Fruit fly (Drosophila melanogaster) whole organism, adult: ENCODE data around the gene CG33223.

Experiments
- CG11617 ChIP-seq: fragments of 200-800 bp; sonication (Bioruptor generic); optimal IDR thresholded peaks from 2 replicates; lab custom pipeline; 2017; ENCODE audit warnings: mild to moderate bottlenecking, missing biosample characterization, missing genetic modification reagents, missing genetic modification characterization
- CG12768 ChIP-seq: fragments of 200-800 bp; sonication (Bioruptor generic); optimal IDR thresholded peaks from 2 replicates; lab custom pipeline; 2017; ENCODE audit warnings: missing biosample characterization, missing genetic modification characterization, mild to moderate bottlenecking, moderate library complexity, missing genetic modification reagents
- CG14711 ChIP-seq: fragments of 200-800 bp; sonication (Bioruptor generic); optimal IDR thresholded peaks from 2 replicates; lab custom pipeline; 2018; ENCODE audit warnings: missing biosample characterization, mild to moderate bottlenecking, missing genetic modification characterization, moderate library complexity
- CG1620 ChIP-seq: fragments of 200-800 bp; sonication (Bioruptor generic); optimal IDR thresholded peaks from 2 replicates; lab custom pipeline; 2016; ENCODE audit warnings: missing biosample characterization, missing genetic modification characterization
- CG33017 ChIP-seq: fragments of 200-800 bp; sonication (Bioruptor generic); optimal IDR thresholded peaks from 2 replicates; lab custom pipeline; 2018; ENCODE audit warnings: missing biosample characterization, mild to moderate bottlenecking, missing genetic modification characterization, moderate library complexity
- CG5204 ChIP-seq: fragments of 200-800 bp; sonication (Bioruptor generic); optimal IDR thresholded peaks from 2 replicates; lab custom pipeline; 2016; ENCODE audit warnings: missing biosample characterization, missing genetic modification characterization
- CG7045 ChIP-seq: fragments of 200-800 bp; sonication (Bioruptor generic); optimal IDR thresholded peaks from 2 replicates; lab custom pipeline; 2017; ENCODE audit warnings: missing biosample characterization, mild to moderate bottlenecking, missing genetic modification characterization
- CG7101 ChIP-seq: fragments of 200-800 bp; sonication (Bioruptor generic); optimal IDR thresholded peaks from 2 replicates; lab custom pipeline; 2018; ENCODE audit warnings: missing biosample characterization, mild to moderate bottlenecking, missing genetic modification characterization, moderate library complexity
- Clk ChIP-seq: fragments of 200-800 bp; sonication (Bioruptor generic); optimal IDR thresholded peaks from 2 replicates; lab custom pipeline; 2017; ENCODE audit warnings: missing biosample characterization, missing genetic modification characterization
- Crg-1 ChIP-seq: fragments of 200-800 bp; sonication (Bioruptor generic); optimal IDR thresholded peaks from 2 replicates; lab custom pipeline; 2016; ENCODE audit warnings: missing biosample characterization, missing genetic modification characterization
- Hr96 ChIP-seq: fragments of 200-800 bp; sonication (Bioruptor generic); optimal IDR thresholded peaks from 2 replicates; lab custom pipeline; 2016; ENCODE audit warnings: missing biosample characterization, missing genetic modification characterization
- Mnt ChIP-seq: fragments of 200-800 bp; sonication (Bioruptor generic); optimal IDR thresholded peaks from 2 replicates; lab custom pipeline; 2016; ENCODE audit warnings: missing biosample characterization, mild to moderate bottlenecking, missing genetic modification characterization
- bab1 ChIP-seq: fragments of 200-800 bp; sonication (Bioruptor generic); optimal IDR thresholded peaks from 3 replicates; lab custom pipeline; 2019; ENCODE audit warnings: missing biosample characterization, mild to moderate bottlenecking, missing genetic modification characterization, moderate library complexity
- cic ChIP-seq: fragments of 200-800 bp; sonication (Bioruptor generic); optimal IDR thresholded peaks from 2 replicates; lab custom pipeline; 2017; ENCODE audit warnings: missing biosample characterization, mild to moderate bottlenecking, missing genetic modification characterization, moderate library complexity
- cnc ChIP-seq, 2 experiments: fragments of >200 bp; optimal IDR thresholded peaks; 2 replicates each; lab custom pipeline; 2017
- kay ChIP-seq: fragments of 200-800 bp; sonication (Bioruptor generic); peaks from one replicate; lab custom pipeline; 2016; ENCODE audit warnings: missing biosample characterization, missing genetic modification characterization, borderline replicate concordance
- ovo ChIP-seq: fragments of 200-800 bp; sonication (Bioruptor generic); optimal IDR thresholded peaks from 2 replicates; lab custom pipeline; 2016; ENCODE audit warnings: missing biosample characterization, missing genetic modification characterization
- pad ChIP-seq: fragments of 200-800 bp; sonication (Bioruptor generic); optimal IDR thresholded peaks from 3 replicates; lab custom pipeline; 2017; ENCODE audit warnings: missing biosample characterization, missing genetic modification characterization, mild to moderate bottlenecking, moderate library complexity, missing genetic modification reagents
- tj ChIP-seq: fragments of 200-800 bp; sonication (Bioruptor generic); optimal IDR thresholded peaks from 3 replicates; lab custom pipeline; 2017; ENCODE audit warnings: missing biosample characterization, mild to moderate bottlenecking, missing genetic modification characterization, moderate library complexity
- toe ChIP-seq: fragments of 200-800 bp; sonication (Bioruptor generic); optimal IDR thresholded peaks from 2 replicates; lab custom pipeline; 2016; ENCODE audit warnings: missing biosample characterization, missing genetic modification characterization

CG33223 gene

DNA sequence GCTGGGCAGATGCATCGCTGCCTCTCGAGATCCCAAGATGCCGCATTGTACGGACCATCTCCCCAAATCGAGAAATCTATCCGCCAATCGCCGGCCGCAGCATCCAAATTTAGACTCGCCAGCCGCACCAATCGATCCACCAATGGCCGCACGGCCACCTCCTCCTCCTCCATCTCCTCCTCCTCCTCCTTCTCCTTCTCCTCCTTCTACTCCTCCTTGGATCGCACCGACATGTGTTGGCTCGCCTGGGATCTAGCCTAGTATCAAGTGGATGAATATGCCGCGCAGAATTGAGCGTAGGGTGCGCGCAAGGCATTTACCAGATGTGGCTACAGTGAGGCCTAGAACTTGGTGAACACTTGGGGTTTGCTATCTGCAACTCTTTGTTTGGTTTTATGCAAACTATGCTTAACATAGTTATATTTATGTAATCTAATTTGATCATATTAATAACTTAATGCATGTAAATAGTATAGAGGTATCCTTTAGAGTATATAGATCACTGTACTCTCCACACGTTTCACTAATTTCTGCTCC lies 28.6 kb downstream of the CG33223 start, which contains the start of gene org-1:
org-1 (minus strand) TSS at position 51 of the 537 bp plus-strand sequence.
- TF ChIP-seq CG12768 (GFP tag; lab: Kevin White, UChicago) (no peak), Clk (no peak), CG7101 (tag; lab: Kevin White, UChicago) (peak; percentile 52), CG11617 (GFP tag; lab: Kevin White, UChicago) (no peak), CG7045 (no peak), ovo (GFP tag; lab: Kevin White, UChicago) (no peak), bab1 (GFP tag; lab: Kevin White, UChicago) (peak; percentile 82), cnc (optimal IDR thresholded peaks at IDR 0.05; lab: Kevin White, UChicago) (no peak), toe (no peak), kay (GFP tag; lab: Kevin White, UChicago) (no peak), pad (GFP tag; lab: Kevin White, UChicago) (peak; percentile 15), cic (GFP tag; lab: Kevin White, UChicago) (no peak), CG1620 (GFP tag; lab: Kevin White, UChicago) (peak; percentile 55), CG33017 (tag; lab: Kevin White, UChicago) (no peak), CG14711 (peak; percentile 49), Crg-1 (GFP tag; lab: Kevin White, UChicago) (no peak), tj (GFP tag; lab: Kevin White, UChicago) (no peak), CG5204 (GFP tag; lab: Kevin White, UChicago) (no peak), Hr96 (GFP tag; lab: Kevin White, UChicago) (no peak), Mnt (GFP tag; lab: Kevin White, UChicago) (no peak)

DNA sequence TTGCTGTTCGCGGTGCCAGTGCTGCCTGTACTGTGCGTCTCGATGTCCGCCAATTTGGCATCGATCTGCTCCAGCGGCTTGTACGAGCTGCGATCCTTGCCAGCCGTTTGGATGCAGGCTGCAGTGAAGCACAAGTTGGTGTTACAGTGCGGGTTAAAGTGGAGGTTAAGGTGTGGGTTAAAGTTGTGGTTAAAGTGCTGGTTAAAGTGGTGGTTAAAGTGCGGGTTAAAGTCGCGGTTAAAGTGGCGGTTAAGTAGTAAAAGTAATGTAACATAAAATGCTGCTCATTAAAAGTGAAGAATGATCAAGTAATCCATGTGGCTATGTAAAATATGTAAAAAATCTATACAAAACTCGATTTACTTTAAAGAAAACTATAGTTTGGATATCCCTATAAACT lies 31.5 kb downstream of the CG33223 start:
- TF ChIP-seq cnc (optimal IDR thresholded peaks at IDR 0.05; lab: Kevin White, UChicago) (no peak), CG14711 (no peak), Hr96 (GFP tag; lab: Kevin White, UChicago) (no peak), ovo (GFP tag; lab: Kevin White, UChicago) (no peak), bab1 (GFP tag; lab: Kevin White, UChicago) (no peak), Mnt (GFP tag; lab: Kevin White, UChicago) (no peak), CG7101 (tag; lab: Kevin White, UChicago) (no peak), cic (GFP tag; lab: Kevin White, UChicago) (no peak), toe (no peak), CG7045 (no peak), CG11617 (GFP tag; lab: Kevin White, UChicago) (no peak), CG5204 (GFP tag; lab: Kevin White, UChicago) (no peak), Crg-1 (GFP tag; lab: Kevin White, UChicago) (no peak), CG1620 (GFP tag; lab: Kevin White, UChicago) (no peak)

DNA sequence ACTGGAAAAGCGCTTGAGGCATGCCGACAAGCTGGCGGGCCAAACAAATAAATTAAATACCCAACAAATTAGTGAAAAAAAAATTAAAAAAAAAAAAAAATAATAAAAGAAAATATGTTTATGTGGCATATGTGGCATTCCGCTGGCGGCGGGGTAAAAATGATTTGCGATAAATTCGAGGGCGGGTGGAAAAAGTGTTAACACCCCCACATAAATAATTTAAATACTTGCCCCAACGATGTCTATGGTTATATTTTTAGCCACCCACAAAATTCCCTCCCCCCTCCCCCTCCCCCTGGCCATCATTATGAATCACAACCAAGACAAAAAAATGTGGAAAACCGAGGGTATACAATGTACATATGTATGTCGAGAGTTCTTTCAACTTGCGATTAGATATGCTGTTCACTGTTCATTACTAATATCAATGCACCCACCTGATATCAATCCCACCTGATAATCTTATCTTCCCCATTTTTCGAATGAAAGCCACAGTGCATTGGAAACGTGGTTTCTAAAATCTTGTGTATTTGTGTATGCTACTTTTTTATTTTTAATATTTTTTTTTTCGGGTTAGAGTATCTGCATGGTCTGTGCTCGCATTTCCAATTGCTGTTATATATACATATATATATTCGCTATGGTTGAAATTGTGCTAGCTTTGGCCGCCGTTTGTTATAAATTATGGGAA lies 33.3 kb downstream of the CG33223 start:
- TF ChIP-seq cic (GFP tag; lab: Kevin White, UChicago), result no peak

DNA sequence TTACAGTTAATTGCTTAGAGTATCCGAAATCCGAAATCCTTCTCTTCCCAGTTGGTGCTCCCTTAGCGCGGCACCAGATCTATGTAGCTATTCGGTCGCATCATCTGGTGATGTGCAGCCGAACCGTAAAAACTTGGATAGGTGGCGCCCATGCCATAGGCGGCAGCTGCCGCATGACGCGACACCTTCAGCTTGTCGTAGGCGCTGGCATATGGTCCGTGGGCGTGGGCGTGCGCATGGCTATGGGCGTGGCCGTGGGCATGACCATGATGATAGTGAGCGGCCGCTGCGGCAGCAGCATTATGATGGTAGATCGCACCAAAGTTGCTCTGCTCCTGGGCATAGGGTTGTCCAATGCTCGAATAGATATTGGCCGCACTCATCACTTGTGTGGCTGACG lies 35.5 kb downstream of the CG33223 start:
- no peak for TF ChIP-seq cnc (optimal IDR thresholded peaks at IDR 0.05; lab: Kevin White, UChicago)
- TF ChIP-seq toe, result no peak
- no peak for TF ChIP-seq CG1620 (GFP tag; lab: Kevin White, UChicago)
- no peak for TF ChIP-seq Mnt (GFP tag; lab: Kevin White, UChicago)
- no peak for TF ChIP-seq CG33017 (tag; lab: Kevin White, UChicago)
- no peak for TF ChIP-seq Hr96 (GFP tag; lab: Kevin White, UChicago)
- TF ChIP-seq ovo (GFP tag; lab: Kevin White, UChicago), result no peak
- TF ChIP-seq CG7101 (tag; lab: Kevin White, UChicago), result no peak
- no peak for TF ChIP-seq kay (GFP tag; lab: Kevin White, UChicago)
- no peak for TF ChIP-seq CG11617 (GFP tag; lab: Kevin White, UChicago)
- TF ChIP-seq Crg-1 (GFP tag; lab: Kevin White, UChicago), result no peak
- TF ChIP-seq CG7045, result no peak
- TF ChIP-seq pad (GFP tag; lab: Kevin White, UChicago), result no peak
- TF ChIP-seq tj (GFP tag; lab: Kevin White, UChicago), result no peak

DNA sequence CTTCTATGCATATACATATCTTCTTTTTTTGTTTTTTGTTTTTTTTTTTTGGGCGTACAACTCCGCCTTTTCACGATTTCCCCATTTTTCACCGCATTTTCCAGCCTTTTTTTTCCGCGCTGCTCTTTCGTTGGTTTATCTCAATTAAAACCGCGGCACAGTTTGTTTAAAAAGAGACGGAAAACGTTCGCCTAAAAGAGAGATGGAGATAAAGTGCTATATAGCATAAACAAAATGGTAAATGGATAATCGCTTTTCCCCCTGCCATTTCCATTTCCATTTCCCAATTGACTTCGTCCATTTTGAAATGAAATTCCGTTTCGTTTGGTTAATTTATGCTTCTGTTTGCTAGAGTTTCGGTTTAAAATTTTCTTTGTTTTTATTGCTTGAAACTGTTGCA lies 36.5 kb downstream of the CG33223 start:
- no peak for TF ChIP-seq CG11617 (GFP tag; lab: Kevin White, UChicago)

DNA sequence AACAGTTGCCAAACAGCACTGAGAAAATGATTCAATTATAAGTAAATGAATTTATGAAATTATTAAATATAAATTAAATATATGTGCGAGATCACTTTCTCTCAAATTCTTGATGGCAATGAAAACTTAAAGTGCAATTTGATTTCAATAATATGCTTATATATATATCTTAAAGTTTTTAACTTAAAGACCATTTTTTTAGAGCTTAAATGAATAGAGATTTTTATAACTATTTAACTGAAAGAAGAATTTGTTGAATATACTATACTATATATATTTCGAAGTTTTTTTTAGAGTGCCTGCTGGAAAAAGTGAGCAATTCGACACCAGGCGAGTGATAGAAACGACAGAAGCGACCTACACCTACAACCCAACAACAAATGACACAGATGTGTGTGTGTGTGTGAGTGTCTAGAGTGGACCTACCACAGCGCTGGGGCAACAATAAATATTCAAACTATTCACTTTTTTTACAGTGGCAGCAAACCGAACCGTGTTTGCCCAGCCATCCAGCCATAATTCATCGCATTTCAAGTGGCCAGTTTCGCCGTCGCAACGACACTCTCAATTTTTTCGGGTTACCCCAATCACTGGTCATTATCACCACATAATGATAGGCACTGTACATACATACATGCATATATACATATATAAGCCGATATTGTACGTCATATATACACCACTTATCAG lies 38.7 kb downstream of the CG33223 start:
- TF ChIP-seq toe (no peak), Mnt (GFP tag; lab: Kevin White, UChicago) (no peak), CG5204 (GFP tag; lab: Kevin White, UChicago) (no peak), Hr96 (GFP tag; lab: Kevin White, UChicago) (no peak), CG1620 (GFP tag; lab: Kevin White, UChicago) (no peak), CG7101 (tag; lab: Kevin White, UChicago) (no peak), bab1 (GFP tag; lab: Kevin White, UChicago) (no peak), cic (GFP tag; lab: Kevin White, UChicago) (no peak), Crg-1 (GFP tag; lab: Kevin White, UChicago) (no peak), Clk (no peak), ovo (GFP tag; lab: Kevin White, UChicago) (no peak)
